Worm (Caenorhabditis elegans) whole organism, young adult: ENCODE data around the gene C54E10.10.

Experiments used
- C17E4.6 ChIP-seq: fragments of 200-800 bp; sonication (Bioruptor generic); IDR thresholded peaks from 2 replicates; pipeline ENCODE4 v1.3.6; 2022; ENCODE audit warnings: missing genetic modification reagents, missing genetic modification characterization, missing compliant biosample characterization
- F10E7.11 ChIP-seq: sonication (generic microtip); optimal IDR thresholded peaks from 2 replicates; lab custom pipeline; 2017; ENCODE audit warnings: mild to moderate bottlenecking, missing genetic modification characterization, moderate library complexity, missing compliant biosample characterization
- F37B4.10 ChIP-seq: fragments of 200-800 bp; sonication (Bioruptor generic); IDR thresholded peaks from 2 replicates; pipeline ENCODE4 v1.3.6; 2022; ENCODE audit warnings: missing genetic modification characterization, missing compliant biosample characterization
- F39B2.1 ChIP-seq: fragments of 200-800 bp; sonication (Bioruptor generic); IDR thresholded peaks from 2 replicates; pipeline ENCODE4 v1.3.6; 2022; ENCODE audit warnings: missing genetic modification reagents, missing genetic modification characterization, missing compliant biosample characterization
- F49E8.2 ChIP-seq: sonication (generic microtip); optimal IDR thresholded peaks from 3 replicates; lab custom pipeline; 2017; ENCODE audit warnings: missing genetic modification characterization, mild to moderate bottlenecking, missing compliant biosample characterization, antibody characterized with exemption, moderate library complexity; ENCODE audit not compliant: insufficient read depth
- Y79H2A.3 ChIP-seq: fragments of 200-800 bp; sonication (Bioruptor generic); conservative IDR thresholded peaks from 2 replicates; pipeline ENCODE4 v1.3.6; 2022; ENCODE audit warnings: missing genetic modification reagents, missing genetic modification characterization, missing compliant biosample characterization
- Y95B8A.8 ChIP-seq: fragments of 200-800 bp; sonication (Bioruptor generic); IDR thresholded peaks from 2 replicates; pipeline ENCODE4 v1.3.6; 2022; ENCODE audit warnings: missing genetic modification reagents, missing genetic modification characterization, missing compliant biosample characterization
- atf-7 ChIP-seq: sonication (generic microtip); optimal IDR thresholded peaks from 2 replicates; lab custom pipeline; 2017; ENCODE audit warnings: mild to moderate bottlenecking, missing genetic modification characterization, missing compliant biosample characterization
- athp-1 ChIP-seq: sonication (generic microtip); optimal IDR thresholded peaks from 2 replicates; lab custom pipeline; 2017; ENCODE audit warnings: mild to moderate bottlenecking, missing genetic modification characterization, missing compliant biosample characterization
- bed-2 ChIP-seq: fragments of 200-800 bp; sonication (Bioruptor generic); IDR thresholded peaks from 2 replicates; pipeline ENCODE4 v1.3.6; 2022; ENCODE audit warnings: missing genetic modification reagents, missing genetic modification characterization, missing compliant biosample characterization
- ceh-100 ChIP-seq: fragments of 200-800 bp; sonication (Bioruptor generic); IDR thresholded peaks from 2 replicates; pipeline ENCODE4 v1.3.6; 2022; ENCODE audit warnings: missing genetic modification reagents, missing genetic modification characterization, missing compliant biosample characterization
- ceh-40 ChIP-seq: fragments of 200-800 bp; sonication (Bioruptor generic); IDR thresholded peaks from 2 replicates; pipeline ENCODE4 v1.3.6; 2022; ENCODE audit warnings: missing genetic modification characterization, missing compliant biosample characterization
- ceh-58 ChIP-seq: fragments of 200-800 bp; sonication (Bioruptor generic); IDR thresholded peaks from 2 replicates; pipeline ENCODE4 v1.3.6; 2022; ENCODE audit warnings: missing genetic modification characterization, missing compliant biosample characterization
- dox-1 ChIP-seq: fragments of 200-800 bp; sonication (Bioruptor generic); IDR thresholded peaks from 2 replicates; pipeline ENCODE4 v1.3.6; 2022; ENCODE audit warnings: missing genetic modification reagents, missing genetic modification characterization, missing compliant biosample characterization
- dpff-1 ChIP-seq: sonication (generic microtip); optimal IDR thresholded peaks from 2 replicates; lab custom pipeline; 2017; ENCODE audit warnings: mild to moderate bottlenecking, missing genetic modification characterization, missing compliant biosample characterization
- efl-1 ChIP-seq: fragments of 150-350 bp; optimal IDR thresholded peaks from 2 replicates; lab custom pipeline; 2014; ENCODE audit warnings: missing biosample characterization, missing genetic modification reagents, missing genetic modification characterization
- egrh-3 ChIP-seq: fragments of 200-800 bp; sonication (Bioruptor generic); IDR thresholded peaks from 2 replicates; pipeline ENCODE4 v1.3.6; 2022; ENCODE audit warnings: missing genetic modification reagents, missing genetic modification characterization, missing compliant biosample characterization
- him-1 ChIP-seq: sonication (generic microtip); optimal IDR thresholded peaks from 2 replicates; lab custom pipeline; 2016; ENCODE audit warnings: missing genotype, missing genetic modification reagents, missing genetic modification characterization, missing compliant biosample characterization
- hmg-20 ChIP-seq: fragments of 200-800 bp; sonication (Bioruptor generic); IDR thresholded peaks from 2 replicates; pipeline ENCODE4 v1.3.6; 2022; ENCODE audit warnings: missing genetic modification reagents, missing genetic modification characterization, missing compliant biosample characterization
- lin-40 ChIP-seq: sonication (generic microtip); optimal IDR thresholded peaks from 2 replicates; lab custom pipeline; 2016; ENCODE audit warnings: missing genetic modification characterization, mild to moderate bottlenecking, missing compliant biosample characterization, missing genotype, missing genetic modification reagents
- lin-54 ChIP-seq: fragments of 200-800 bp; sonication (Bioruptor generic); optimal IDR thresholded peaks from 2 replicates; lab custom pipeline; 2018; ENCODE audit warnings: mild to moderate bottlenecking, missing genetic modification characterization, missing compliant biosample characterization
- lsl-1 ChIP-seq: fragments of 200-800 bp; sonication (Bioruptor generic); optimal IDR thresholded peaks from 2 replicates; lab custom pipeline; 2018; ENCODE audit warnings: mild to moderate bottlenecking, missing genetic modification characterization, moderate library complexity, missing compliant biosample characterization
- madf-3 ChIP-seq: fragments of 200-800 bp; sonication (Bioruptor generic); IDR thresholded peaks from 2 replicates; pipeline ENCODE4 v1.3.6; 2022; ENCODE audit warnings: missing genetic modification reagents, missing genetic modification characterization, missing compliant biosample characterization
- mel-28 ChIP-seq: sonication (generic microtip); optimal IDR thresholded peaks from 2 replicates; lab custom pipeline; 2016; ENCODE audit warnings: borderline replicate concordance, mild to moderate bottlenecking, missing genetic modification characterization, missing compliant biosample characterization
- mes-4 ChIP-seq: sonication (generic microtip); optimal IDR thresholded peaks from 2 replicates; lab custom pipeline; 2016; ENCODE audit warnings: missing genotype, missing genetic modification characterization, missing compliant biosample characterization
- mxl-1 ChIP-seq: sonication (generic microtip); optimal IDR thresholded peaks from 2 replicates; lab custom pipeline; 2016; ENCODE audit warnings: missing genetic modification characterization, missing compliant biosample characterization
- nfya-1 ChIP-seq: sonication (generic microtip); optimal IDR thresholded peaks from 2 replicates; lab custom pipeline; 2017; ENCODE audit warnings: antibody characterized with exemption, missing compliant biosample characterization, missing genetic modification characterization, borderline replicate concordance; ENCODE audit not compliant: insufficient read depth
- nhr-179 ChIP-seq: sonication (generic microtip); optimal IDR thresholded peaks from 2 replicates; lab custom pipeline; 2016; ENCODE audit warnings: mild to moderate bottlenecking, missing genetic modification characterization, missing compliant biosample characterization
- nhr-80 ChIP-seq: sonication (generic microtip); optimal IDR thresholded peaks from 2 replicates; lab custom pipeline; 2016; ENCODE audit warnings: missing genetic modification characterization, missing compliant biosample characterization
- pbrm-1 ChIP-seq: fragments of 200-800 bp; sonication (Bioruptor generic); IDR thresholded peaks from 2 replicates; pipeline ENCODE4 v1.3.6; 2022; ENCODE audit warnings: missing genetic modification reagents, missing genetic modification characterization, missing compliant biosample characterization
- rec-8 ChIP-seq, 2 experiments: sonication (generic microtip); optimal IDR thresholded peaks; 2 replicates each; lab custom pipeline; 2016; ENCODE audit warnings: mild to moderate bottlenecking in 2 of 2, missing genetic modification characterization in 2 of 2, missing genetic modification reagents in 2 of 2, missing genotype in 2 of 2, missing biosample characterization in 1 of 2, missing compliant biosample characterization in 1 of 2, moderate library complexity in 1 of 2
- sdz-38 ChIP-seq: sonication (generic microtip); optimal IDR thresholded peaks from 2 replicates; lab custom pipeline; 2016; ENCODE audit warnings: missing genotype, missing genetic modification characterization, missing compliant biosample characterization
- sea-2 ChIP-seq: fragments of 200-800 bp; sonication (Bioruptor generic); IDR thresholded peaks from 2 replicates; pipeline ENCODE4 v1.3.6; 2022; ENCODE audit warnings: missing genetic modification characterization, missing compliant biosample characterization
- snpc-1.1 ChIP-seq: sonication (generic microtip); optimal IDR thresholded peaks from 2 replicates; lab custom pipeline; 2017; ENCODE audit warnings: missing genetic modification characterization, mild to moderate bottlenecking, missing compliant biosample characterization, antibody characterized with exemption, moderate library complexity, missing genotype, missing genetic modification reagents; ENCODE audit not compliant: insufficient read depth
- snpc-3.4 ChIP-seq: sonication (generic microtip); optimal IDR thresholded peaks from 2 replicates; lab custom pipeline; 2017; ENCODE audit warnings: missing genetic modification characterization, mild to moderate bottlenecking, missing compliant biosample characterization, antibody characterized with exemption, moderate library complexity, missing genotype, missing genetic modification reagents
- somi-1 ChIP-seq: fragments of 200-800 bp; sonication (Bioruptor generic); optimal IDR thresholded peaks from 2 replicates; lab custom pipeline; 2018; ENCODE audit warnings: mild to moderate bottlenecking, missing genetic modification characterization, missing compliant biosample characterization
- unc-62 ChIP-seq: fragments of 150-350 bp; optimal IDR thresholded peaks from 2 replicates; lab custom pipeline; 2014; ENCODE audit warnings: missing biosample characterization, missing genetic modification reagents, missing genetic modification characterization

C54E10.10 gene

ce11 chrV:18837125-18837524 is 34.0 kb upstream of the C54E10.10 start, which contains the start of gene cyp-33D3:
TSS of gene cyp-33D3 (minus strand) at chrV:18837225.
- TF ChIP-seq lin-40 (no peak), F10E7.11 (tag; lab: Kevin White, UChicago) (no peak), unc-62 (GFP tag; lab: Kevin White, UChicago) (no peak), pbrm-1 (GFP tag; lab: Robert Waterston, UW) (no peak), lin-54 (no peak), atf-7 (no peak), Y79H2A.3 (GFP tag; lab: Robert Waterston, UW) (no peak), snpc-1.1 (tag; lab: Kevin White, UChicago) (no peak), sdz-38 (no peak), Y95B8A.8 (GFP tag; lab: Robert Waterston, UW) (no peak), lsl-1 (GFP tag; lab: Kevin White, UChicago) (no peak), sea-2 (GFP tag; lab: Robert Waterston, UW) (no peak), mel-28 (tag; lab: Kevin White, UChicago) (no peak), nhr-179 (tag; lab: Kevin White, UChicago) (no peak), F37B4.10 (no peak), him-1 (tag; lab: Kevin White, UChicago) (no peak), egrh-3 (GFP tag; lab: Robert Waterston, UW) (no peak), athp-1 (tag; lab: Kevin White, UChicago) (no peak), ceh-58 (GFP tag; lab: Robert Waterston, UW) (no peak)
- TF ChIP-seq, all 124 proteins: peak for 0

ce11 chrV:18827374-18827773 is 24.2 kb upstream of the C54E10.10 start:
- TF ChIP-seq nfya-1 (tag; lab: Kevin White, UChicago) (no peak), F49E8.2 (tag; lab: Kevin White, UChicago) (no peak), dpff-1 (tag; lab: Kevin White, UChicago) (no peak), bed-2 (GFP tag; lab: Robert Waterston, UW) (no peak), mxl-1 (no peak), hmg-20 (GFP tag; lab: Robert Waterston, UW) (no peak), F39B2.1 (GFP tag; lab: Robert Waterston, UW) (no peak), mes-4 (no peak), C17E4.6 (GFP tag; lab: Robert Waterston, UW) (no peak), rec-8 (tag; optimal IDR thresholded peaks at IDR 0.05; lab: Kevin White, UChicago) (no peak), snpc-3.4 (tag; lab: Kevin White, UChicago) (no peak), ceh-58 (GFP tag; lab: Robert Waterston, UW) (no peak), somi-1 (GFP tag; lab: Kevin White, UChicago) (no peak), efl-1 (GFP tag; lab: Kevin White, UChicago) (no peak), ceh-40 (GFP tag; lab: Robert Waterston, UW) (no peak), sea-2 (GFP tag; lab: Robert Waterston, UW) (no peak), dox-1 (GFP tag; lab: Robert Waterston, UW) (no peak), madf-3 (GFP tag; lab: Robert Waterston, UW) (no peak), ceh-100 (GFP tag; lab: Robert Waterston, UW) (no peak), Y79H2A.3 (GFP tag; lab: Robert Waterston, UW) (no peak)

ce11 chrV:18826445-18826844 is 23.3 kb upstream of the C54E10.10 start:
- TF ChIP-seq lsl-1 (GFP tag; lab: Kevin White, UChicago), result no peak
- TF ChIP-seq nhr-80 (tag; lab: Kevin White, UChicago), result peak; percentile 5
